Worm (Caenorhabditis elegans): Measurements from ENCODE around the gene swsn-7.
A peak's percentile ranks its signal among the peaks of the same experiment; 100 is the strongest.

The swsn-7 gene

DNA sequence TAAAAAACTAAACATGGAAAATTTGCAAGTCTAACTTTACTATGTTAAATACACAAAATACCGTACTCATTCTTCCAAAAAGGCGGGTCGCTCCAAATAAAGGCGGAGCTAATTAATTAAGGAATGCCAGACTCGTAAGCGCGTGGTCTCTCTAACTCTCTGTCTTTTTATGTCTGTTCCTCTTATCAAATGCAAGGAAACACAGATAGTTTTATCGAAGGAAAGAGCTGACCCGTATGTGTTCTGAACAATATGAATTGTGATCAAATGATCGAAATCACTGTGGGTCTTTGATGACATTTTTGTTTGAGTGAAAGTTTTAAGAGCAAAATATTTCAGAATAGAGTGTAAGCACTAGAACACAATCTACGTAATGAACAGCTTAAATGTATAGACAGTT lies 26.1 kb downstream of the swsn-7 start:
- TF ChIP-seq pax-1 (tag; optimal IDR thresholded peaks at IDR 0.05) (no peak), madf-2 (tag; optimal IDR thresholded peaks at IDR 0.05) (no peak), pqm-1 (tag; optimal IDR thresholded peaks at IDR 0.05) (no peak), hlh-8 (tag; optimal IDR thresholded peaks at IDR 0.05) (no peak), nfya-1 (tag; optimal IDR thresholded peaks at IDR 0.05) (no peak), dmd-4 (tag; optimal IDR thresholded peaks at IDR 0.05; ENCODE audit: borderline replicate concordance) (no peak), pag-3 (tag; optimal IDR thresholded peaks at IDR 0.05; ENCODE audit: borderline replicate concordance) (no peak), ceh-45 (GFP tag; IDR thresholded peaks at IDR 0.05) (no peak), ceh-19 (GFP tag; optimal IDR thresholded peaks at IDR 0.05) (no peak), rnt-1 (tag; optimal IDR thresholded peaks at IDR 0.05) (no peak), lin-11 (tag; optimal IDR thresholded peaks at IDR 0.05) (no peak), sox-4 (tag; optimal IDR thresholded peaks at IDR 0.05) (no peak)

DNA sequence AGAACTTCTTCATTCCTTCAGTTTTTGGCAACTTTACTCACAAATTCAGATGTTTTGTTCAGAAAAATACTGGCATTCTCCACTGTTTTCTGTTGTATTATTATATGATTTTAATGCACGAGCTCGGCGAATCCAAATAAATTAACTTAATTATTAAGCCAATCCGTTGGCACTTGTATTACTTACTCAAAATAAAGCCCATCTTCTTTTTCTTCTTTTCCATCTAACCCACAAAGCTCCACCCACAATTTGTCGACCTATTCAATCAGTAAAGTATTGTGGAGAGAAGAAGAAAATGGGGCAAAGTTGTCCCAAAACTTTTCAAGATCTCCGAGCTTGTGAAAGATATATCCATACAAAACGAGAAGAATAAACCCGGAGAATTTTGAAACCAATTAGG lies 36.3 kb downstream of the swsn-7 start:
- TF ChIP-seq unc-42 (tag; optimal IDR thresholded peaks at IDR 0.05) = peak; percentile 71
- no peak for TF ChIP-seq pros-1 (tag; optimal IDR thresholded peaks at IDR 0.05)

DNA sequence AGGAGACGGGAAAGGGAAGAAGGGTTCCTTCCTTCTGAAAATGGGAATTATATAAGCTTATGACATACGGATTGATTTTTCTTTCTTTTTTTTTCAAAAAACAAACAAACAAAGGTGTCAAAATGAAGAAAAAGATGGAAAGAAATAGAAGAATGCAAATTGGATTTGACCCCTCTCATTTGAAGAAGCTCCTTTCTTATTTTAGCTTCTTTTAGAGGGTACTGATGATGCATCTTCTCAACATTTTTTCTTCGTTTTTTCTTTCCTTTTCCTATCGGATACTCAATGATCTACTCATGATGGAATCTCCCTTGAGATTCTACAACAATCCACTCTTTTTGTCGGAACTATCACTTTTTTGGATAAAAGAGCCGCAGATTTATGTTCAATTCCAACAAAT lies 37.4 kb downstream of the swsn-7 start:
- no peak for TF ChIP-seq ceh-2 (tag; optimal IDR thresholded peaks at IDR 0.05)
- peak; percentile 69 for TF ChIP-seq unc-42 (tag; optimal IDR thresholded peaks at IDR 0.05)

DNA sequence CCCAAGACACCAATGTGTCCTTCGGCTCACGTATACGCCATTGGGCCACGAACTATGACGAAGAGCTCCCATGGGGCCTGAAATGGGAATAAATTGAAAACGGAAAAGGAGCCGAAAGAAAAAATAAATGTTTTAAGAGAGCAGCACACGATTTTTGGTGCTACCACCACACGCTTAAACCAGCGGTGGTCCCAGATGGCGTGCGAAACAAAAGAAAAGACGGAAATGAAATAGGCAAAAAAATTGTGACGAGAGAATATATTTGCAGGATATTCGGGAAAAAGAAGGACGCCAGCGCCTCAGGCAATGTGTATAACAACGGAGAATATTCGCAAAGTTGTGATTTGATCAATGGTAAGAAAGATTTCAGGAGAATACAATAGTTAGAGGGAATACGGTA lies 40.6 kb downstream of the swsn-7 start:
- TF ChIP-seq K02D7.2 (tag; optimal IDR thresholded peaks at IDR 0.05) (no peak), fkh-6 (tag; optimal IDR thresholded peaks at IDR 0.05) (no peak), ceh-6 (GFP tag; optimal IDR thresholded peaks at IDR 0.05) (no peak), pha-4 (tag; optimal IDR thresholded peaks at IDR 0.05) (no peak), ceh-45 (GFP tag; IDR thresholded peaks at IDR 0.05) (no peak), Y22D7AL.16 (tag; optimal IDR thresholded peaks at IDR 0.05) (no peak), dmd-4 (tag; optimal IDR thresholded peaks at IDR 0.05; ENCODE audit: borderline replicate concordance) (no peak), pax-1 (tag; optimal IDR thresholded peaks at IDR 0.05) (no peak)

- no peak for TF ChIP-seq fkh-6 (tag; optimal IDR thresholded peaks at IDR 0.05)
- no peak for TF ChIP-seq hlh-13 (GFP tag; optimal IDR thresholded peaks at IDR 0.05)
- no peak for TF ChIP-seq pha-2 (tag; optimal IDR thresholded peaks at IDR 0.05)
- no peak for TF ChIP-seq odd-2 (tag; optimal IDR thresholded peaks at IDR 0.05)
- TF ChIP-seq unc-42 (tag; optimal IDR thresholded peaks at IDR 0.05) = no peak
- TF ChIP-seq ceh-19 (GFP tag; optimal IDR thresholded peaks at IDR 0.05) = no peak
- TF ChIP-seq ceh-2 (tag; optimal IDR thresholded peaks at IDR 0.05) = no peak
- no peak for TF ChIP-seq ceh-34 (tag; optimal IDR thresholded peaks at IDR 0.05)
- no peak for TF ChIP-seq ceh-22 (tag; optimal IDR thresholded peaks at IDR 0.05)
- no peak for TF ChIP-seq nhr-11 (tag; optimal IDR thresholded peaks at IDR 0.05)
- TF ChIP-seq ceh-9 (tag; optimal IDR thresholded peaks at IDR 0.05) = no peak
- no peak for TF ChIP-seq elt-4 (tag; optimal IDR thresholded peaks at IDR 0.05)
- TF ChIP-seq ceh-30 (tag; optimal IDR thresholded peaks at IDR 0.05) = no peak
- no peak for TF ChIP-seq dve-1 (tag; optimal IDR thresholded peaks at IDR 0.05)
- TF ChIP-seq K02D7.2 (tag; optimal IDR thresholded peaks at IDR 0.05) = no peak
- no peak for TF ChIP-seq ceh-18 (tag; optimal IDR thresholded peaks at IDR 0.05)
- TF ChIP-seq unc-55 (GFP tag; optimal IDR thresholded peaks at IDR 0.05) = no peak
These were observed 42.5 kb downstream of the swsn-7 start for ce11 chrII:7985029-7985428.

- TF ChIP-seq ceh-18 (tag; optimal IDR thresholded peaks at IDR 0.05) = no peak
- no peak for TF ChIP-seq fax-1 (tag; optimal IDR thresholded peaks at IDR 0.05)
- TF ChIP-seq ceh-45 (GFP tag; IDR thresholded peaks at IDR 0.05) = no peak
- no peak for TF ChIP-seq elt-4 (tag; optimal IDR thresholded peaks at IDR 0.05)
- TF ChIP-seq che-1 (tag; optimal IDR thresholded peaks at IDR 0.05) = no peak
- no peak for TF ChIP-seq ceh-22 (tag; optimal IDR thresholded peaks at IDR 0.05)
- no peak for TF ChIP-seq ceh-6 (GFP tag; optimal IDR thresholded peaks at IDR 0.05)
- no peak for TF ChIP-seq K09A11.1 (tag; optimal IDR thresholded peaks at IDR 0.05; ENCODE audit: insufficient read depth)
- TF ChIP-seq elt-2 (tag; optimal IDR thresholded peaks at IDR 0.05) = no peak
- no peak for TF ChIP-seq fkh-6 (tag; optimal IDR thresholded peaks at IDR 0.05)
- TF ChIP-seq mec-3 (tag; optimal IDR thresholded peaks at IDR 0.05; ENCODE audit: borderline replicate concordance) = no peak
- no peak for TF ChIP-seq unc-3 (GFP tag; conservative IDR thresholded peaks at IDR 0.05)
- TF ChIP-seq unc-3 (tag; optimal IDR thresholded peaks at IDR 0.05) = no peak
- TF ChIP-seq pha-2 (tag; optimal IDR thresholded peaks at IDR 0.05) = no peak
- no peak for TF ChIP-seq ceh-48 (tag; optimal IDR thresholded peaks at IDR 0.05)
- no peak for TF ChIP-seq sox-4 (tag; optimal IDR thresholded peaks at IDR 0.05)
These were observed 43.5 kb downstream of the swsn-7 start for ce11 chrII:7984071-7984470.
